Fruit fly (Drosophila melanogaster): Measurements from ENCODE around the gene Nepl4.

DNA sequence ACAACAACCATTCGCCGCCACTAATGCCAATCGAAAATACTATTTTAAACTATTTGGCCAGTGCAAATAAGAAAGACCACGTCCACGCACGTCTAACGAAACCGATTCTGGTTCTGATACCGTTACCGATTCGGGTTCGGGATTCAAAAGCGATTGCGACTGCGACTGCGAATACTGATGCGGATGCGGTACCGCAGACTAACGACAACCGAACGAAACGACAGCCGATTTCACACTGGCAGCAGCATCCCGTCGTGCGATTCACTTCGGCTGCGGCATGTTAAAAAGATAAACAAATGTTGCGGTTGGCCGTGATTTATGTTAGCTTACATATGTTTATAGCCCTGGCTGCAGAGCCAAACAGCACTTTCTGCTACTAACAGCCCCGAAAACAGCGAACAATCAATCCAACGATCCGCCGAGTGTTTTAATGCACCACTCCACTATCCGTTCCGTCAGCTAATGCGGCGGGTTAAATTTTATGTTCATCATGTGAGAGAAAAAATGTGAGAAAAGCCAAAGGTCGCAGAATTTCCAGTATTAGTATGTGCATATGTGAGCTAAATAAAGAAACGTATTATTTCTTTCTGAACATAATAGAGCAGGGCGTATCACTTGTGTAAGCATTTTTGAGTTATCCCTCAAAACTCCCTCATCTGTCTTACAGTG lies 43.5 kb downstream of the Nepl4 start, which contains the start of gene DIP-epsilon:
- no peak for TF ChIP-seq usp (GFP tag; optimal IDR thresholded peaks at IDR 0.05)
- TF ChIP-seq CG8478 (optimal IDR thresholded peaks at IDR 0.05) = no peak
- TF ChIP-seq Dll (optimal IDR thresholded peaks at IDR 0.05) = no peak
- no peak for TF ChIP-seq EcR (GFP tag; optimal IDR thresholded peaks at IDR 0.05)

All from whole organism.